Fruit fly (Drosophila melanogaster): Measurements from ENCODE around the gene Polr2C.
A peak's percentile ranks its signal among the peaks of the same experiment; 100 is the strongest.

Polr2C gene

DNA sequence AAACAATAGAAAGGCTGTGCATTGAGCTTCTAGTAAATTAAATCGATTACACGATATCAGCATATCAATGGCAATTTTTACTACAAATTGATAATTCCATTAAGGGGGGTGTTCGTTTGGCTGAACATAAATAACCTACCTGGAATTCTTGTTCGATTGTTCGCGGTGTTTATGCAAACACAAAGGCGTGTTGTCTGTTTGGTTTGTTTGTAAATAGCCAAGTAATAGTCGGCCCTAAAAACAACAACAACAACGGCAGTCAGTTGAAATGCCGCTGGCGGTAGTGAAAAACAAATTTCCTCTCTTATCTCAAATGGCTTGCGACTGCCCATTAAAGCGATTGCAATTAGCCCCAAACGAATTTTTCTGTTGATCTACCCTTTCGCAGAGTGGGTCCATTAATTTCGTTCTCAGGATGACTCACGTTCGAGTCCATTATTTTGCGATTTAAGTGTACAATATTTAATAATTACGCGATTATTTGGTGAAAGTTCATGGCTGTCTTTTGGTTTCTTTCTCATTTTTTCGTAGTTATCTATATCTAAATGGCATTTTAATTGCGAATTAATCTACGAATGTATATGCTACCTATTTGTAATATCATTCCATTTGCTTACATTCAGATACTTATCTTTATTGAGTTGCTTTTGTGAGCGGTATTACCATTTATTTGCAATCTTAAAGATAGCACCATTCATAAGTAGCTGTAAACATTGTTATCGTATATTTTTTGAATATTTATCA, 5.7 kb downstream of the Polr2C start (continued):
- TF ChIP-seq CG9932 (GFP tag; IDR thresholded peaks at IDR 0.05) (peak; percentile 42; the same call in 1 of the 2 replicates), CG11504 (tag; optimal IDR thresholded peaks at IDR 0.05) (peak; percentile 39), BEAF-32 (GFP tag; optimal IDR thresholded peaks at IDR 0.05) (no peak), Drgx (GFP tag; IDR thresholded peaks at IDR 0.05) (no peak), Atf6 (GFP tag; IDR thresholded peaks at IDR 0.05) (no peak), CG11398 (GFP tag; optimal IDR thresholded peaks at IDR 0.05) (peak; percentile 40), fd64A (GFP tag; optimal IDR thresholded peaks at IDR 0.05) (peak; percentile 38), chinmo (GFP tag; IDR thresholded peaks at IDR 0.05; ENCODE audit: partially characterized antibody) (peak; percentile 72; the same call in 2 of the 4 replicates), CG11560 (tag; IDR thresholded peaks at IDR 0.05) (no peak), CG1603 (tag; optimal IDR thresholded peaks at IDR 0.05) (peak; percentile 43), knrl (GFP tag; IDR thresholded peaks at IDR 0.05; ENCODE audit: partially characterized antibody) (no peak), D19A (tag; optimal IDR thresholded peaks at IDR 0.05) (peak; percentile 80), CG10543 (GFP tag; optimal IDR thresholded peaks at IDR 0.05) (peak; percentile 0), gce (GFP tag; IDR thresholded peaks at IDR 0.05) (0 out of 3 replicates have a peak, but pooled peaks have one; percentile 15), lbe (GFP tag; optimal IDR thresholded peaks at IDR 0.05) (no peak), grau (tag; optimal IDR thresholded peaks at IDR 0.05) (peak; percentile 40), her (GFP tag; optimal IDR thresholded peaks at IDR 0.05) (no peak), CG9609 (GFP tag; optimal IDR thresholded peaks at IDR 0.05) (no peak), Med (GFP tag) (peak; percentile 77), CG16863 (GFP tag; optimal IDR thresholded peaks at IDR 0.05) (peak; percentile 15), CG1602 (GFP tag; optimal IDR thresholded peaks at IDR 0.05) (no peak), sc (optimal IDR thresholded peaks at IDR 0.05) (no peak), sc (GFP tag; optimal IDR thresholded peaks at IDR 0.05) (peak; percentile 16), ac (GFP tag; optimal IDR thresholded peaks at IDR 0.05) (peak; percentile 18), CG18599 (GFP tag; optimal IDR thresholded peaks at IDR 0.05) (no peak), Vsx1 (GFP tag; optimal IDR thresholded peaks at IDR 0.05) (peak; percentile 23), CG3407 (GFP tag; optimal IDR thresholded peaks at IDR 0.05) (peak; percentile 34), gcm (GFP tag; optimal IDR thresholded peaks at IDR 0.05) (no peak), CG9797 (GFP tag; optimal IDR thresholded peaks at IDR 0.05) (no peak), CG18476 (GFP tag; optimal IDR thresholded peaks at IDR 0.05) (peak; percentile 16), CG13287 (GFP tag; IDR thresholded peaks at IDR 0.05; ENCODE audit: partially characterized antibody) (no peak), ci (GFP tag; IDR thresholded peaks at IDR 0.05) (0 out of 3 replicates have a peak, but pooled peaks have one; percentile 24), CG7745 (tag; optimal IDR thresholded peaks at IDR 0.05) (no peak), trh (GFP tag; optimal IDR thresholded peaks at IDR 0.05) (no peak), CG9727 (GFP tag; optimal IDR thresholded peaks at IDR 0.05) (peak; percentile 33), Doc3 (GFP tag; IDR thresholded peaks at IDR 0.05; ENCODE audit: partially characterized antibody) (no peak), CG12219 (GFP tag; optimal IDR thresholded peaks at IDR 0.05) (peak; percentile 12), Asciz (GFP tag; optimal IDR thresholded peaks at IDR 0.05) (peak; percentile 4), ara (GFP tag; IDR thresholded peaks at IDR 0.05) (peak; percentile 37; the same call in 1 of the 2 replicates), lab (GFP tag; optimal IDR thresholded peaks at IDR 0.05) (peak; percentile 67), HHEX (GFP tag; optimal IDR thresholded peaks at IDR 0.05) (peak; percentile 56), CG9876 (GFP tag; optimal IDR thresholded peaks at IDR 0.05) (no peak), wek (GFP tag; optimal IDR thresholded peaks at IDR 0.05) (peak; percentile 44), Hr51 (GFP tag; optimal IDR thresholded peaks at IDR 0.05) (peak in 1 of 2 experiments; percentile 43), CG6813 (GFP tag; optimal IDR thresholded peaks at IDR 0.05) (no peak), NC2α (GFP tag; optimal IDR thresholded peaks at IDR 0.05) (peak; percentile 5), Camta (GFP tag; optimal IDR thresholded peaks at IDR 0.05) (peak; percentile 10), Taf1 (GFP tag; IDR thresholded peaks at IDR 0.05) (no peak)

Measured in whole organism, embryonic.